Worm (Caenorhabditis elegans) whole organism, L4 larva: ENCODE data around the gene gur-5.

ENCODE experiments used
- D1046.2 ChIP-seq: fragments of 200-800 bp; sonication (Bioruptor generic); IDR thresholded peaks from 2 replicates; pipeline ENCODE4 v1.3.6; 2022; ENCODE audit warnings: missing genetic modification characterization, missing compliant biosample characterization
- F37D6.2 ChIP-seq: sonication (generic microtip); optimal IDR thresholded peaks from 2 replicates; lab custom pipeline; 2016; ENCODE audit warnings: mild to moderate bottlenecking, missing genetic modification characterization, missing compliant biosample characterization
- F49E8.2 ChIP-seq: sonication (generic microtip); optimal IDR thresholded peaks from 2 replicates; lab custom pipeline; 2016; ENCODE audit warnings: missing compliant biosample characterization, mild to moderate bottlenecking, missing genetic modification characterization, borderline replicate concordance
- R02D3.7 ChIP-seq: fragments of 150-350 bp; sonication (generic microtip); optimal IDR thresholded peaks from 3 replicates; lab custom pipeline; 2014; ENCODE audit warnings: missing biosample characterization, missing genetic modification characterization
- Y105C5A.15 ChIP-seq: fragments of 200-800 bp; sonication (Bioruptor generic); IDR thresholded peaks from 2 replicates; pipeline ENCODE4 v1.3.6; 2022; ENCODE audit warnings: missing genetic modification characterization, missing compliant biosample characterization
- Y48G9A.11 ChIP-seq: fragments of 200-800 bp; sonication (Bioruptor generic); IDR thresholded peaks from 2 replicates; pipeline ENCODE4 v1.3.6; 2022; ENCODE audit warnings: missing genetic modification reagents, missing genetic modification characterization, missing compliant biosample characterization
- Y5F2A.4 ChIP-seq: fragments of 200-800 bp; sonication (Bioruptor generic); optimal IDR thresholded peaks from 2 replicates; lab custom pipeline; 2018; ENCODE audit warnings: mild to moderate bottlenecking, missing genetic modification characterization, missing compliant biosample characterization
- ZK337.2 ChIP-seq: fragments of 200-800 bp; sonication (Bioruptor generic); IDR thresholded peaks from 2 replicates; pipeline ENCODE4 v1.3.6; 2022; ENCODE audit warnings: missing genetic modification reagents, missing genetic modification characterization, missing compliant biosample characterization
- ZK546.5 ChIP-seq, 2 experiments: sonication (generic microtip); optimal IDR thresholded peaks; 2 replicates each; lab custom pipeline; 2017; ENCODE audit warnings: missing biosample characterization in 2 of 2, missing genetic modification characterization in 2 of 2
- aha-1 ChIP-seq: fragments of 150-350 bp; peaks from one replicate; lab custom pipeline; 2014; ENCODE audit warnings: missing biosample characterization, missing genetic modification characterization
- aly-2 ChIP-seq: sonication (generic microtip); optimal IDR thresholded peaks from 2 replicates; lab custom pipeline; 2018; ENCODE audit warnings: missing biosample characterization, missing genetic modification characterization
- ama-1 ChIP-seq: fragments of 150-350 bp; optimal IDR thresholded peaks from 2 replicates; lab custom pipeline; 2014; ENCODE audit warnings: inconsistent platforms, mixed read lengths
- ceh-20 ChIP-seq: fragments of 200-800 bp; sonication (Bioruptor generic); IDR thresholded peaks from 2 replicates; pipeline ENCODE4 v1.3.6; 2022; ENCODE audit warnings: missing genetic modification reagents, missing genetic modification characterization, missing compliant biosample characterization
- ceh-28 ChIP-seq: fragments of 150-350 bp; optimal IDR thresholded peaks from 2 replicates; lab custom pipeline; 2014; ENCODE audit warnings: missing biosample characterization, missing genetic modification reagents, missing genetic modification characterization
- ceh-32 ChIP-seq: sonication (generic microtip); optimal IDR thresholded peaks from 2 replicates; lab custom pipeline; 2016; ENCODE audit warnings: mild to moderate bottlenecking, missing genetic modification characterization, missing compliant biosample characterization; ENCODE audit not compliant: poor library complexity
- ceh-44 ChIP-seq: fragments of 200-800 bp; sonication (Bioruptor generic); IDR thresholded peaks from 2 replicates; pipeline ENCODE4 v1.3.6; 2022; ENCODE audit warnings: missing genetic modification reagents, missing genetic modification characterization, missing compliant biosample characterization
- ceh-82 ChIP-seq: sonication (generic microtip); optimal IDR thresholded peaks from 2 replicates; lab custom pipeline; 2017; ENCODE audit warnings: missing biosample characterization, missing genetic modification characterization
- daf-12 ChIP-seq: fragments of 150-350 bp; optimal IDR thresholded peaks from 2 replicates; lab custom pipeline; 2014; ENCODE audit warnings: missing biosample characterization, missing genetic modification reagents, missing genetic modification characterization
- daf-16 ChIP-seq, 3 experiments: sonication (generic microtip); optimal IDR thresholded peaks; 2 replicates each; lab custom pipeline; 2016 to 2017; ENCODE audit warnings: missing genetic modification characterization in 3 of 3, missing genetic modification reagents in 3 of 3, mild to moderate bottlenecking in 2 of 3, missing compliant biosample characterization in 2 of 3, missing biosample characterization in 1 of 3, moderate library complexity in 1 of 3
- duxl-1 ChIP-seq: sonication (generic microtip); optimal IDR thresholded peaks from 2 replicates; lab custom pipeline; 2016; ENCODE audit warnings: mild to moderate bottlenecking, missing genetic modification characterization, moderate library complexity, missing compliant biosample characterization; ENCODE audit not compliant: poor library complexity
- dve-1 ChIP-seq: sonication (generic microtip); optimal IDR thresholded peaks from 2 replicates; lab custom pipeline; 2017; ENCODE audit warnings: antibody characterized with exemption, mild to moderate bottlenecking, missing genetic modification characterization, missing compliant biosample characterization; ENCODE audit not compliant: insufficient read depth
- egl-27 ChIP-seq: sonication (generic microtip); optimal IDR thresholded peaks from 3 replicates; lab custom pipeline; 2017; ENCODE audit warnings: missing biosample characterization, missing genetic modification reagents, missing genetic modification characterization
- egl-43 ChIP-seq: fragments of 200-800 bp; sonication (Bioruptor generic); IDR thresholded peaks from 2 replicates; pipeline ENCODE4 v1.3.6; 2022; ENCODE audit warnings: missing genetic modification reagents, missing genetic modification characterization, missing compliant biosample characterization
- gei-8 ChIP-seq: fragments of 200-800 bp; sonication (Bioruptor generic); optimal IDR thresholded peaks from 2 replicates; lab custom pipeline; 2018; ENCODE audit warnings: mild to moderate bottlenecking, missing genetic modification characterization, missing compliant biosample characterization
- hif-1 ChIP-seq, 2 experiments: sonication (generic microtip); optimal IDR thresholded peaks; 2 replicates each; lab custom pipeline; 2016 to 2017; ENCODE audit warnings: missing compliant biosample characterization in 2 of 2, missing genetic modification characterization in 2 of 2, missing genetic modification reagents in 2 of 2, missing genotype in 2 of 2, mild to moderate bottlenecking in 1 of 2
- hlh-30 ChIP-seq: sonication (generic microtip); optimal IDR thresholded peaks from 2 replicates; lab custom pipeline; 2017; ENCODE audit warnings: antibody characterized with exemption, mild to moderate bottlenecking, missing genetic modification characterization, missing compliant biosample characterization; ENCODE audit not compliant: insufficient read depth
- lin-1 ChIP-seq: fragments of 200-800 bp; sonication (Bioruptor generic); IDR thresholded peaks from 2 replicates; pipeline ENCODE4 v1.3.6; 2022; ENCODE audit warnings: missing genetic modification reagents, missing genetic modification characterization, missing compliant biosample characterization
- lin-15B ChIP-seq: fragments of 150-350 bp; sonication (generic microtip); optimal IDR thresholded peaks from 3 replicates; lab custom pipeline; 2014; ENCODE audit warnings: missing biosample characterization, missing genetic modification characterization
- lir-3 ChIP-seq: sonication (generic microtip); optimal IDR thresholded peaks from 2 replicates; lab custom pipeline; 2016; ENCODE audit warnings: mild to moderate bottlenecking, missing genetic modification characterization, missing compliant biosample characterization
- lsy-2 ChIP-seq, 2 experiments: fragments of 150-350 bp in 1 of 2; sonication (generic microtip) in 1 of 2; optimal IDR thresholded peaks; 2 replicates each; lab custom pipeline; 2014 to 2017; ENCODE audit warnings: missing biosample characterization in 2 of 2, missing genetic modification characterization in 2 of 2
- madf-5 ChIP-seq, 2 experiments: fragments of 200-800 bp; sonication (Bioruptor generic); IDR thresholded peaks; 2 replicates each; pipeline ENCODE4 v1.3.6; 2022; ENCODE audit warnings: missing compliant biosample characterization in 2 of 2, missing genetic modification characterization in 2 of 2
- mes-2 ChIP-seq: sonication (generic microtip); optimal IDR thresholded peaks from 2 replicates; lab custom pipeline; 2016; ENCODE audit warnings: missing genotype, mild to moderate bottlenecking, missing genetic modification characterization, missing compliant biosample characterization; ENCODE audit not compliant: poor library complexity, severe bottlenecking
- mxl-2 ChIP-seq: fragments of 200-800 bp; sonication (Bioruptor generic); conservative IDR thresholded peaks from 2 replicates; pipeline ENCODE4 v1.3.6; 2022; ENCODE audit warnings: missing genetic modification reagents, missing genetic modification characterization, missing compliant biosample characterization
- mxl-3 ChIP-seq: fragments of 200-800 bp; sonication (Bioruptor generic); optimal IDR thresholded peaks from 2 replicates; lab custom pipeline; 2018; ENCODE audit warnings: mild to moderate bottlenecking, missing genetic modification characterization, missing compliant biosample characterization
- nhr-237 ChIP-seq: sonication (generic microtip); optimal IDR thresholded peaks from 2 replicates; lab custom pipeline; 2017; ENCODE audit warnings: missing biosample characterization, missing genetic modification characterization
- nhr-25 ChIP-seq: sonication (generic microtip); optimal IDR thresholded peaks from 2 replicates; lab custom pipeline; 2017; ENCODE audit warnings: missing genetic modification characterization, mild to moderate bottlenecking, missing compliant biosample characterization, antibody characterized with exemption, moderate library complexity, borderline replicate concordance; ENCODE audit not compliant: insufficient read depth
- nhr-41 ChIP-seq: fragments of 200-800 bp; sonication (Bioruptor generic); IDR thresholded peaks from 2 replicates; pipeline ENCODE4 v1.3.6; 2022; ENCODE audit warnings: missing genetic modification reagents, missing genetic modification characterization, missing compliant biosample characterization
- nhr-6 ChIP-seq: fragments of 150-350 bp; optimal IDR thresholded peaks from 2 replicates; lab custom pipeline; 2014; ENCODE audit warnings: missing biosample characterization, missing genetic modification characterization
- pha-4 ChIP-seq, 2 experiments: fragments of 150-350 bp in 1 of 2; fragments of 200-800 bp in 1 of 2; sonication (Bioruptor generic) in 1 of 2; IDR thresholded peaks in 1 of 2; optimal IDR thresholded peaks in 1 of 2; 2 replicates each; pipeline versions ENCODE4 v1.3.6 to Lab custom; 2014 to 2022; ENCODE audit warnings: missing genetic modification characterization in 2 of 2, missing genetic modification reagents in 2 of 2, missing biosample characterization in 1 of 2, missing compliant biosample characterization in 1 of 2
- saeg-2 ChIP-seq: fragments of 200-800 bp; sonication (Bioruptor generic); IDR thresholded peaks from 2 replicates; pipeline ENCODE4 v1.3.6; 2022; ENCODE audit warnings: missing genetic modification reagents, missing genetic modification characterization, missing compliant biosample characterization
- unc-130 ChIP-seq: sonication (generic microtip); optimal IDR thresholded peaks from 2 replicates; lab custom pipeline; 2016; ENCODE audit warnings: missing genetic modification reagents, missing genetic modification characterization, missing compliant biosample characterization
- unc-62 ChIP-seq, 3 experiments: fragments of 150-350 bp in 1 of 3; sonication (generic microtip); optimal IDR thresholded peaks in 2 of 3; peaks in 1 of 3; 1 replicate in 1 of 3; 2 replicates in 2 of 3; lab custom pipeline; 2014 to 2017; ENCODE audit warnings: missing biosample characterization in 3 of 3, missing genetic modification characterization in 3 of 3, missing genetic modification reagents in 3 of 3, missing genotype in 1 of 3
- zag-1 ChIP-seq: fragments of 150-350 bp; optimal IDR thresholded peaks from 2 replicates; lab custom pipeline; 2014; ENCODE audit warnings: missing biosample characterization, missing genetic modification characterization
- zip-2 ChIP-seq: fragments of 150-350 bp; optimal IDR thresholded peaks from 2 replicates; lab custom pipeline; 2014; ENCODE audit warnings: missing biosample characterization, missing genetic modification characterization

Gene gur-5

DNA sequence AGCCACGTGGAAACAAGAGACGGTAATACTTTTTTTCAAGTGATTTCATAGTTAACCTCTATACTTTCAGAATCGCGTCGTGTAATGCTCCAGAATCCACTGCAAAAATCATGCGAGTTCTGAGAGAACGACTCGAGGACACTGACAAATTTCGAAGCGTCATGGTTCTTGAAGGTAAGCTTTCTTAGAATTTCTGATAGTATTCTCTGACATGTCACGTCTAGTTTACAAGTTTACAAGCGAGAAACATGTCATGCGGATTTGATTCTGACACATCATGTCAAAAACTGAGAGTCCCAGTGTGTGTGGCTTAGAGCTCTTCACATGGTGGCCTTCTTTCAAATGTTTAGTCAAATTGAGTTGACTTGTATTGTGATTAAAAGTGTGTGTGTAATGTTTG is 49.5 kb downstream of the gur-5 start:
- peak in 1 of 2 experiments; percentile 89 for TF ChIP-seq unc-62 (GFP tag; optimal IDR thresholded peaks at IDR 0.05 in 1 of 2; lab: Kevin White, UChicago)
- no peak for TF ChIP-seq unc-62 (tag; optimal IDR thresholded peaks at IDR 0.05; lab: Kevin White, UChicago)
- peak; percentile 19 for TF ChIP-seq hlh-30 (tag; lab: Kevin White, UChicago)
- TF ChIP-seq dve-1 = no peak
- TF ChIP-seq daf-12 = no peak
- no peak for TF ChIP-seq nhr-25 (tag; lab: Kevin White, UChicago)

DNA sequence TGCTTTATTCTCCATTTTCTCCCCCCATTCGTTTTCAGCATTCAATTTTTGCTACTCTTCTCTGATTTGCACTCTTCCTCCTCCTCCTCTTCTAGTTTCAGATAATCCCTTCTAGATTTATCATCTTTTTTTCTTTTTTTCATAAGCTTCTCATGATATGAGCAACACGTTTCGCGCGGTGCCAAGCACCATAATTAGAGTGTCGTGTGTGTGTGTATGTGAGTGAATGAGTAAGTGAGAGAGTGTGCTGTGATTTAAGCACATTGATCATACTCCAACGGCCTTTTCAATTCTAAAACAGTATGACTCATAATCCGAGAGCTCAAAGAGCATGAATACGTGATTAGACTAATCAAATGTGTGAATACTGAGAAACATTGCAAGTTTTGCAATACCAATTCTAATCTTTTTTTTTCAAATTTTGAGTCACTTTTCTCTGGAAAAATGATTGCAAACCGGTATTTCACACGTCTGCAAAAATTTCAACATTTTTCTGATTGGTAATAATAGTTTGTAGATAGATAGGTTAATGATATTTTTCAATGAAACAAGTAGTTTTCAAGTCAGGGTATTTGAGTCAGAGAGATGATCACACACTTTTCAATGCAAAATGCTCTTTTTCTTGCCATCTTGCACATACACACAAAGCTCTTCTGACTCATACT is 50.4 kb downstream of the gur-5 start:
- no peak for TF ChIP-seq ceh-82 (tag; lab: Kevin White, UChicago)
- peak; percentile 41 for TF ChIP-seq dve-1
- no peak for TF ChIP-seq D1046.2
- TF ChIP-seq ZK337.2 (GFP tag; lab: Robert Waterston, UW) = no peak
- no peak for TF ChIP-seq Y48G9A.11 (GFP tag; lab: Robert Waterston, UW)
- TF ChIP-seq aha-1 (tag; lab: Kevin White, UChicago) = peak; percentile 65
- TF ChIP-seq egl-43 (GFP tag; lab: Robert Waterston, UW) = no peak
- TF ChIP-seq ZK546.5 (tag; optimal IDR thresholded peaks at IDR 0.05; lab: Kevin White, UChicago) = no peak
- no peak for TF ChIP-seq Y105C5A.15 (GFP tag; lab: Robert Waterston, UW)
- no peak for TF ChIP-seq ama-1 (lab: Kevin White, UChicago)
- TF ChIP-seq lin-15B = no peak
- TF ChIP-seq ceh-32 = no peak
- peak; percentile 38 for TF ChIP-seq hlh-30 (tag; lab: Kevin White, UChicago)
- TF ChIP-seq saeg-2 = no peak
- no peak for TF ChIP-seq egl-27
- no peak for TF ChIP-seq nhr-41 (GFP tag; lab: Robert Waterston, UW)
- TF ChIP-seq R02D3.7 (tag; lab: Kevin White, UChicago) = no peak
- TF ChIP-seq lsy-2 (tag; optimal IDR thresholded peaks at IDR 0.05; lab: Kevin White, UChicago) = peak in 1 of 2 experiments; percentile 2
- TF ChIP-seq mxl-2 = no peak
- TF ChIP-seq aly-2 = no peak
- peak in 1 of 2 experiments; percentile 13 for TF ChIP-seq hif-1 (tag; optimal IDR thresholded peaks at IDR 0.05; lab: Kevin White, UChicago)
- no peak for TF ChIP-seq F37D6.2 (tag; lab: Kevin White, UChicago)
- peak in 1 of 2 experiments; percentile 96 for TF ChIP-seq unc-62 (GFP tag; optimal IDR thresholded peaks at IDR 0.05 in 1 of 2; lab: Kevin White, UChicago)
- TF ChIP-seq unc-62 (tag; optimal IDR thresholded peaks at IDR 0.05; lab: Kevin White, UChicago) = no peak
- TF ChIP-seq mxl-3 = no peak
- TF ChIP-seq zag-1 (tag; lab: Kevin White, UChicago) = no peak
- TF ChIP-seq lin-1 (GFP tag; lab: Robert Waterston, UW) = no peak
- TF ChIP-seq duxl-1 (tag; lab: Kevin White, UChicago) = no peak
- TF ChIP-seq lir-3 (tag; lab: Kevin White, UChicago) = no peak
- no peak for TF ChIP-seq pha-4 (GFP tag; IDR thresholded peaks at IDR 0.05; lab: Robert Waterston, UW)
- TF ChIP-seq pha-4 (tag; optimal IDR thresholded peaks at IDR 0.05; lab: Kevin White, UChicago) = no peak
- no peak for TF ChIP-seq gei-8 (GFP tag; lab: Kevin White, UChicago)
- no peak for TF ChIP-seq nhr-237 (tag; lab: Kevin White, UChicago)
- TF ChIP-seq F49E8.2 (tag; lab: Kevin White, UChicago) = no peak
- no peak for TF ChIP-seq ceh-44 (GFP tag; lab: Robert Waterston, UW)
- TF ChIP-seq nhr-6 (tag; lab: Kevin White, UChicago) = peak; percentile 67
- no peak for TF ChIP-seq ceh-20
- TF ChIP-seq unc-130 (GFP tag; lab: Kevin White, UChicago) = no peak
- TF ChIP-seq daf-16 (GFP tag; optimal IDR thresholded peaks at IDR 0.05; lab: Kevin White, UChicago) = no peak
- no peak for TF ChIP-seq daf-16 (tag; optimal IDR thresholded peaks at IDR 0.05; lab: Kevin White, UChicago)
- TF ChIP-seq ceh-28 (tag; lab: Kevin White, UChicago) = no peak
- peak; percentile 7 for TF ChIP-seq mes-2
- no peak for TF ChIP-seq madf-5 (GFP tag; IDR thresholded peaks at IDR 0.05; lab: Robert Waterston, UW)
- no peak for TF ChIP-seq zip-2 (tag; lab: Kevin White, UChicago)
- no peak for TF ChIP-seq Y5F2A.4 (GFP tag; lab: Kevin White, UChicago)
- TF ChIP-seq, all 104 proteins: peak for 8
